Worm (Caenorhabditis elegans) whole organism, L3 larva: ENCODE data around the gene wrt-10.

Experiments
- R02D3.7 ChIP-seq: fragments of 150-350 bp; optimal IDR thresholded peaks from 2 replicates; lab custom pipeline; 2014; ENCODE audit warnings: missing biosample characterization, missing genetic modification characterization
- ZK546.5 ChIP-seq: sonication (generic microtip); optimal IDR thresholded peaks from 2 replicates; lab custom pipeline; 2017; ENCODE audit warnings: missing biosample characterization, missing genetic modification characterization
- ceh-16 ChIP-seq: sonication (generic microtip); optimal IDR thresholded peaks from 2 replicates; lab custom pipeline; 2017; ENCODE audit warnings: missing biosample characterization, missing genetic modification characterization
- ceh-28 ChIP-seq: fragments of 150-350 bp; optimal IDR thresholded peaks from 2 replicates; lab custom pipeline; 2014; ENCODE audit warnings: missing biosample characterization, missing genetic modification reagents, missing genetic modification characterization
- ceh-82 ChIP-seq: fragments of 150-350 bp; optimal IDR thresholded peaks from 2 replicates; lab custom pipeline; 2014; ENCODE audit warnings: missing biosample characterization, missing genetic modification characterization
- ceh-9 ChIP-seq: sonication (generic microtip); optimal IDR thresholded peaks from 2 replicates; lab custom pipeline; 2018; ENCODE audit warnings: missing biosample characterization, missing genetic modification characterization
- daf-12 ChIP-seq: fragments of 150-350 bp; optimal IDR thresholded peaks from 2 replicates; lab custom pipeline; 2014; ENCODE audit warnings: missing biosample characterization, missing genetic modification reagents, missing genetic modification characterization
- egl-27 ChIP-seq: sonication (generic microtip); optimal IDR thresholded peaks from 4 replicates; lab custom pipeline; 2017; ENCODE audit warnings: missing biosample characterization, missing genetic modification reagents, missing genetic modification characterization
- egl-5 ChIP-seq: fragments of 150-350 bp; optimal IDR thresholded peaks from 2 replicates; lab custom pipeline; 2017; ENCODE audit warnings: missing biosample characterization, missing genetic modification reagents, missing genetic modification characterization, inconsistent platforms
- elt-1 ChIP-seq: fragments of 150-350 bp; optimal IDR thresholded peaks from 2 replicates; lab custom pipeline; 2014; ENCODE audit warnings: missing biosample characterization, missing genetic modification characterization
- elt-2 ChIP-seq: sonication (generic microtip); optimal IDR thresholded peaks from 2 replicates; lab custom pipeline; 2016; ENCODE audit warnings: missing genetic modification reagents, mild to moderate bottlenecking, missing genetic modification characterization, missing compliant biosample characterization
- elt-3 ChIP-seq, 3 experiments: fragments of 150-350 bp in 1 of 3; sonication (generic microtip) in 2 of 3; optimal IDR thresholded peaks; 2 replicates in 2 of 3; 4 replicates in 1 of 3; lab custom pipeline; 2014 to 2017; ENCODE audit warnings: missing biosample characterization in 3 of 3, missing genetic modification characterization in 3 of 3
- eor-1 ChIP-seq, 2 experiments: fragments of 150-350 bp; optimal IDR thresholded peaks; 2 replicates each; lab custom pipeline; 2014 to 2018; ENCODE audit warnings: missing biosample characterization in 2 of 2, missing genetic modification characterization in 2 of 2
- fkh-10 ChIP-seq: sonication (generic microtip); optimal IDR thresholded peaks from 2 replicates; lab custom pipeline; 2017; ENCODE audit warnings: missing biosample characterization, missing genetic modification reagents, missing genetic modification characterization
- fkh-2 ChIP-seq: fragments of 150-350 bp; optimal IDR thresholded peaks from 2 replicates; lab custom pipeline; 2014; ENCODE audit warnings: missing biosample characterization, missing genetic modification reagents, missing genetic modification characterization
- fos-1 ChIP-seq: fragments of 150-350 bp; optimal IDR thresholded peaks from 2 replicates; lab custom pipeline; 2014; ENCODE audit warnings: missing biosample characterization, missing genetic modification characterization
- jun-1 ChIP-seq: fragments of 150-350 bp; optimal IDR thresholded peaks from 2 replicates; lab custom pipeline; 2014; ENCODE audit warnings: missing biosample characterization, missing genetic modification reagents, missing genetic modification characterization
- lin-15B ChIP-seq: fragments of 150-350 bp; optimal IDR thresholded peaks from 2 replicates; lab custom pipeline; 2014; ENCODE audit warnings: missing biosample characterization, missing genetic modification characterization
- lin-39 ChIP-seq: fragments of 150-350 bp; optimal IDR thresholded peaks from 2 replicates; lab custom pipeline; 2018; ENCODE audit warnings: missing biosample characterization, missing genetic modification reagents, missing genetic modification characterization
- lsy-12 ChIP-seq: sonication (generic microtip); optimal IDR thresholded peaks from 2 replicates; lab custom pipeline; 2016; ENCODE audit warnings: mild to moderate bottlenecking, missing genetic modification characterization, missing compliant biosample characterization
- mml-1 ChIP-seq: fragments of 150-350 bp; sonication (generic microtip); optimal IDR thresholded peaks from 3 replicates; lab custom pipeline; 2014; ENCODE audit warnings: missing biosample characterization, missing genetic modification characterization
- nfya-1 ChIP-seq: sonication (generic microtip); optimal IDR thresholded peaks from 2 replicates; lab custom pipeline; 2017; ENCODE audit warnings: missing genetic modification characterization, mild to moderate bottlenecking, missing compliant biosample characterization, antibody characterized with exemption, moderate library complexity; ENCODE audit not compliant: insufficient read depth
- nhr-11 ChIP-seq: fragments of 150-350 bp; optimal IDR thresholded peaks from 2 replicates; lab custom pipeline; 2014; ENCODE audit warnings: missing biosample characterization, missing genetic modification characterization
- nhr-12 ChIP-seq: fragments of 150-350 bp; optimal IDR thresholded peaks from 2 replicates; lab custom pipeline; 2014; ENCODE audit warnings: missing biosample characterization, missing genetic modification characterization
- nhr-23 ChIP-seq: fragments of 150-350 bp; optimal IDR thresholded peaks from 2 replicates; lab custom pipeline; 2014; ENCODE audit warnings: missing biosample characterization, missing genetic modification reagents, missing genetic modification characterization
- nhr-237 ChIP-seq: fragments of 150-350 bp; optimal IDR thresholded peaks from 2 replicates; lab custom pipeline; 2014; ENCODE audit warnings: missing biosample characterization, missing genetic modification characterization
- nhr-25 ChIP-seq: sonication (generic microtip); optimal IDR thresholded peaks from 2 replicates; lab custom pipeline; 2017; ENCODE audit warnings: missing biosample characterization, missing genetic modification characterization
- nhr-28 ChIP-seq: fragments of 150-350 bp; optimal IDR thresholded peaks from 2 replicates; lab custom pipeline; 2014; ENCODE audit warnings: missing biosample characterization, missing genetic modification characterization
- nhr-67 ChIP-seq: fragments of 150-350 bp; optimal IDR thresholded peaks from 2 replicates; lab custom pipeline; 2014; ENCODE audit warnings: missing biosample characterization, missing genetic modification characterization
- nhr-76 ChIP-seq: fragments of 150-350 bp; sonication (generic microtip); optimal IDR thresholded peaks from 5 replicates; lab custom pipeline; 2014; ENCODE audit warnings: missing biosample characterization, missing genetic modification characterization
- sea-2 ChIP-seq: fragments of 150-350 bp; sonication (generic microtip); optimal IDR thresholded peaks from 4 replicates; lab custom pipeline; 2014; ENCODE audit warnings: missing biosample characterization, missing genetic modification reagents, missing genetic modification characterization
- snpc-4 ChIP-seq: fragments of 150-350 bp; optimal IDR thresholded peaks from 2 replicates; lab custom pipeline; 2014; ENCODE audit warnings: missing biosample characterization, missing genetic modification characterization
- unc-39 ChIP-seq: sonication (generic microtip); optimal IDR thresholded peaks from 4 replicates; lab custom pipeline; 2017; ENCODE audit warnings: missing biosample characterization, missing genetic modification characterization
- zag-1 ChIP-seq: fragments of 150-350 bp; optimal IDR thresholded peaks from 2 replicates; lab custom pipeline; 2014; ENCODE audit warnings: missing biosample characterization, missing genetic modification characterization
- ztf-4 ChIP-seq: fragments of 150-350 bp; optimal IDR thresholded peaks from 2 replicates; lab custom pipeline; 2014; ENCODE audit warnings: missing biosample characterization, missing genetic modification characterization

wrt-10 gene

DNA sequence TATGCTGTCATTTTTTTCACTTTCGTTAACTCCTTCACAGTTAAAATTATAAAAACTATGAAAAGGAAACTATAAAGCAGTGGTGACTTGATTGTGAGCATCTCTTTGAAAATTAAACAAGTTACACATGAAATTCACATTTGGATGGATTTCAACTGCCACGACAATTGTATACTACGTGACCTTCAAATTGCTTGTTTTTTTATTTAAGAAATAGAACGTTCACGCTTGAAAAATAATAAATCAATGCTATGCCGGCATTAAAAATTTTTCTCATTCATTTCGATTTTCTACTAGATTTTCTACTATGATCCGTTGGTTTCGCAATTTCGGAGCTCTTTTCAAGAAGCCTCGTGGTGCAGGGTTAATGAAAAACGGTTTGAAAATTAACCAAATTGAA is 8.9 kb downstream of the wrt-10 start, which contains the start of the genes ZK1290.7 and rnh-1.1:
Gene ZK1290.7 (minus strand): TSS at position 101 of the 400 bp plus-strand sequence.
Gene rnh-1.1 (plus strand): TSS at position 281 of the 400 bp plus-strand sequence.
- TF ChIP-seq snpc-4 (tag; lab: Kevin White, UChicago): no peak
- TF ChIP-seq fos-1 (tag; lab: Kevin White, UChicago): no peak
- no peak for TF ChIP-seq elt-2 (tag; lab: Kevin White, UChicago)
- TF ChIP-seq nhr-28 (tag; lab: Kevin White, UChicago): no peak
- no peak for TF ChIP-seq lin-39 (tag; lab: Kevin White, UChicago)
- no peak for TF ChIP-seq lsy-12
- TF ChIP-seq ceh-16 (tag; lab: Kevin White, UChicago): no peak
- TF ChIP-seq R02D3.7 (tag; lab: Kevin White, UChicago): no peak
- no peak for TF ChIP-seq fkh-10 (GFP tag; lab: Kevin White, UChicago)
- no peak for TF ChIP-seq elt-3 (tag; optimal IDR thresholded peaks at IDR 0.05; lab: Kevin White, UChicago)
- no peak for TF ChIP-seq ztf-4
- TF ChIP-seq sea-2 (GFP tag; lab: Kevin White, UChicago): no peak
- no peak for TF ChIP-seq eor-1 (tag; optimal IDR thresholded peaks at IDR 0.05; lab: Kevin White, UChicago)
- TF ChIP-seq ceh-82: no peak
- no peak for TF ChIP-seq egl-27 (tag; lab: Kevin White, UChicago)

DNA sequence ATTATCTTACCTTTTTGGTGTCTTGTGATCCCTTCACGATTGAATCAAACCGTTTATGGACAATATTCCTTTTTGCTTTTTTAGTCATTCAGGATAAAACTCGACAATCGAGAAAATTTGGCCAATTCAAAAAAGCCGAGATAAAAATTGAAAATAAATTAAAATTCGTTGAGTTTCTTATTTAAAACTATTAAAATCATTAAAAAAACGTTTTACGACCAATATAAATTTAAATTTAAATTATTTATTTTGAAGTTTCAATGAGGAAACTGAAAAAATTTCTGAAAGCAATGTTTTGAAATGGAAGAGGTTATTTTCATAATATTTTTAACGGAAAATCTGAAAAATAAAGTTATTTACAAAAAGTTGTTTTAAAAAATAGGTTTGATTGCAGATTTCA is 11.1 kb downstream of the wrt-10 start, which contains the start of gene ZK1290.15:
Gene ZK1290.15 (plus strand): TSS at position 301 of the 400 bp plus-strand sequence.
- TF ChIP-seq egl-27 (tag; lab: Kevin White, UChicago) (no peak), mml-1 (tag; lab: Kevin White, UChicago) (no peak), nhr-237 (tag; lab: Kevin White, UChicago) (no peak)
- TF ChIP-seq, all 47 proteins: peak for 0

DNA sequence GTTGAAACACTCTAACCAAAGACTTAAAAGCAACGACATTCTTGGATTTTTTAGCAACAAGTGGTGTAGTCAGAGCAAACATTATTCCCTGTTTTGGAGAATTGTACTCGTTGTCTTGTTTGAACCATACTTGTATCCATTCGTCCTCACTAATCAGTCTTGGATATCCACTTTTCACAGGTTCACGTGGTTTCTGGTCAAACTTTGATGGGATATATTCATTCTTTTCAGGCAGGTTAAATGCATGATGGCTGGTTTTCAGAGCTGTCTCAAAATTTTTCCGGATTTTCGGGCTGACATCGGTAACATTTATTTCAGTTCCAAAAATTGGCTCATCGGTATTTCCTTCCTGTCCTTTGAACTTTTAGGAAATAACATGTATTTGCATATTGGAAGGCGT is 12.9 kb downstream of the wrt-10 start:
- TF ChIP-seq nhr-67: no peak
- no peak for TF ChIP-seq egl-5
- TF ChIP-seq ztf-4: no peak
- no peak for TF ChIP-seq mml-1 (tag; lab: Kevin White, UChicago)
- no peak for TF ChIP-seq lin-39 (tag; lab: Kevin White, UChicago)
- no peak for TF ChIP-seq fkh-2 (tag; lab: Kevin White, UChicago)
- TF ChIP-seq R02D3.7 (tag; lab: Kevin White, UChicago): no peak

DNA sequence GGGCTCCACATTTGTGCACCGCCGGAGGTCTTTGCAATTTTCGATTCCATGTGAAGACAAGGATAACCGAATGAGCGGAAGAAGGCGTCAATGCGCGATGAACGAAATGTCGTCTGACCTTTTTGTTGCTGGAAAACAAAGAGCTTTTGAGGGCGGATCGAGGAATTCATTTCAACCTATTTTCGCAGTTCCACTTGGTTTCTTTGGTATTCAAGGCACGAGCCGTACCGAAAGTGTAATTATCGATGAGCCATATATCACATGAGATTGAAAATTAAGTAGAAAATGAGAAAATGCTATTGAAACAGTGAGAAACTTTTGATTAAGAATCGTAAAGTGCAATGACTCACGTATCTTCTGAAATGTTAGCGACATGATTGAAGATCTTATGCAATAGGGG is 15.1 kb downstream of the wrt-10 start, which contains the start of gene glb-9:
Gene glb-9 (minus strand): TSS at position 101 of the 400 bp plus-strand sequence.
- TF ChIP-seq nhr-23 (tag; lab: Kevin White, UChicago) (no peak), nhr-237 (tag; lab: Kevin White, UChicago) (no peak), ceh-28 (tag; lab: Kevin White, UChicago) (no peak)

DNA sequence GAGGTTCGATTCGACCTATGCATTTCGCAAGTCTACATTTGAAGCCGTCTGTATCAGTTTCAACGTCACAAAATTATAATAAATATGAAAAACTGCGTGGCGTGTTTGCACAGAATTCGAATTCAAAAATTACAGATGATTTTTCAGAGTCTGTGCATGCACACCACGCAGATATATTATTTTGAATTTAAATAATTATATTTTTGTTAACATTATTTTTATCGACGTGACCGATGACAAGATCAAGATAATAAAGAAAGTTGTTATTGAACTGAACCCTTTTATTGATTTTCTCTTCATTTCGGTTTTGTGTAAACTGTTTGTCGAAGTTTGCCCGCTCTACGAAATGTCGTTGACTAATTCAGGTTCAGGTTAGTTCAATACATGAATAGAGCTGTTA is 29.4 kb downstream of the wrt-10 start, which contains the start of gene C28F5.1:
Gene C28F5.1 (plus strand): TSS at position 301 of the 400 bp plus-strand sequence.
- TF ChIP-seq ceh-28 (tag; lab: Kevin White, UChicago) (no peak), nhr-12 (tag; lab: Kevin White, UChicago) (no peak), nhr-28 (tag; lab: Kevin White, UChicago) (no peak), unc-39 (tag; lab: Kevin White, UChicago) (no peak), ztf-4 (no peak), nfya-1 (tag; lab: Kevin White, UChicago) (no peak), snpc-4 (tag; lab: Kevin White, UChicago) (no peak), ZK546.5 (tag; lab: Kevin White, UChicago) (no peak), lin-15B (tag; lab: Kevin White, UChicago) (no peak), nhr-237 (tag; lab: Kevin White, UChicago) (no peak), ceh-9 (tag; lab: Kevin White, UChicago) (no peak), nhr-76 (no peak), daf-12 (tag; lab: Kevin White, UChicago) (no peak), egl-27 (tag; lab: Kevin White, UChicago) (no peak), fos-1 (tag; lab: Kevin White, UChicago) (no peak)

DNA sequence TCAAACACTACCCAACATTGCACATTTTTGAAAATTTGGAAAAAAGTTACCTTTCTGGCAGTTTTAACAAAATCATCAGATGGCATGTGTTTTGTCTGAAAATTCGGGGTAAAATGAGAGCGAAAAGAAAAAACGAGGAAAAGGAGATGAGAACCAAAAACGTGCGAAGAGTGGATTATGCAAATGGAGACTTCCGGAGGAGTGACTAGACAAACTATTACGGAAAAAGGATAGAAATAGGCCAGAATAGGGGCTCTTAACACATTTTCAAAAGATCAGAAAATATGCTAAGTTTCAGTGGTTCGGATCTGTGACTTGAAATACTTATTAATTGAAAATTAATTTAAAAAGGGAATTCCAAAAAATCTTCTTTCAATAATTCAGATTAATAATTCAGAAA is 35.0 kb downstream of the wrt-10 start, which contains the start of gene srab-14:
Gene srab-14 (minus strand): TSS at position 101 of the 400 bp plus-strand sequence.
- TF ChIP-seq nhr-67 (no peak), eor-1 (tag; optimal IDR thresholded peaks at IDR 0.05; lab: Kevin White, UChicago) (no peak), sea-2 (GFP tag; lab: Kevin White, UChicago) (no peak), lin-15B (tag; lab: Kevin White, UChicago) (no peak), ceh-16 (tag; lab: Kevin White, UChicago) (no peak), elt-1 (no peak), nhr-12 (tag; lab: Kevin White, UChicago) (no peak), jun-1 (no peak), nhr-23 (tag; lab: Kevin White, UChicago) (no peak), nhr-25 (tag; lab: Kevin White, UChicago) (no peak), zag-1 (no peak), nhr-11 (tag; lab: Kevin White, UChicago) (no peak), mml-1 (tag; lab: Kevin White, UChicago) (no peak)
